Worm (Caenorhabditis elegans) whole organism, L1 larva: ENCODE results near the gene srt-30.

Experiments
- C16A3.4 ChIP-seq: fragments of 150-350 bp; optimal IDR thresholded peaks from 2 replicates; lab custom pipeline; 2014; ENCODE audit warnings: missing biosample characterization, missing genetic modification characterization
- ceh-63 ChIP-seq: fragments of 200-800 bp; sonication (Bioruptor generic); optimal IDR thresholded peaks from 2 replicates; lab custom pipeline; 2018; ENCODE audit warnings: mild to moderate bottlenecking, missing genetic modification characterization, missing compliant biosample characterization
- ceh-90 ChIP-seq: sonication (generic microtip); optimal IDR thresholded peaks from 2 replicates; lab custom pipeline; 2016; ENCODE audit warnings: missing genetic modification characterization, missing compliant biosample characterization
- efl-1 ChIP-seq, 4 experiments: fragments of 150-350 bp; optimal IDR thresholded peaks in 3 of 4; peaks in 1 of 4; 1 replicate in 1 of 4; 2 replicates in 3 of 4; lab custom pipeline; 2014; ENCODE audit warnings: missing biosample characterization in 2 of 4, missing genetic modification characterization in 2 of 4, missing genetic modification reagents in 2 of 4
- egl-13 ChIP-seq: sonication (generic microtip); optimal IDR thresholded peaks from 2 replicates; lab custom pipeline; 2016; ENCODE audit warnings: missing genotype, missing genetic modification reagents, missing genetic modification characterization, missing compliant biosample characterization
- fkh-8 ChIP-seq: sonication (generic microtip); optimal IDR thresholded peaks from 2 replicates; lab custom pipeline; 2016; ENCODE audit warnings: mild to moderate bottlenecking, missing genetic modification characterization, missing compliant biosample characterization
- hpl-2 ChIP-seq: fragments of 150-350 bp; optimal IDR thresholded peaks from 2 replicates; lab custom pipeline; 2014; ENCODE audit warnings: missing biosample characterization, missing genetic modification reagents, missing genetic modification characterization
- irx-1 ChIP-seq: sonication (generic microtip); optimal IDR thresholded peaks from 2 replicates; lab custom pipeline; 2016; ENCODE audit warnings: missing genetic modification characterization, missing compliant biosample characterization
- lir-3 ChIP-seq: sonication (generic microtip); optimal IDR thresholded peaks from 2 replicates; lab custom pipeline; 2016; ENCODE audit warnings: mild to moderate bottlenecking, missing genetic modification characterization, moderate library complexity, missing compliant biosample characterization; ENCODE audit not compliant: poor library complexity
- mab-9 ChIP-seq: fragments of 200-800 bp; sonication (Bioruptor generic); IDR thresholded peaks from 2 replicates; pipeline ENCODE4 v1.3.6; 2022; ENCODE audit warnings: missing genetic modification reagents, missing genetic modification characterization, missing compliant biosample characterization
- mdl-1 ChIP-seq, 2 experiments: fragments of 150-350 bp; optimal IDR thresholded peaks; 2 replicates each; lab custom pipeline; 2014 to 2017; ENCODE audit warnings: missing biosample characterization in 2 of 2, missing genetic modification characterization in 2 of 2, inconsistent platforms in 1 of 2
- mep-1 ChIP-seq: fragments of 150-350 bp; optimal IDR thresholded peaks from 2 replicates; lab custom pipeline; 2014; ENCODE audit warnings: missing biosample characterization, missing genetic modification characterization
- nhr-19 ChIP-seq: fragments of 200-800 bp; sonication (Bioruptor generic); conservative IDR thresholded peaks from 2 replicates; pipeline ENCODE4 v1.3.6; 2022; ENCODE audit warnings: missing genetic modification characterization, missing compliant biosample characterization
- nhr-20 ChIP-seq: sonication (generic microtip); optimal IDR thresholded peaks from 2 replicates; lab custom pipeline; 2016; ENCODE audit warnings: mild to moderate bottlenecking, missing genetic modification characterization, missing compliant biosample characterization
- nhr-71 ChIP-seq: sonication (generic microtip); optimal IDR thresholded peaks from 2 replicates; lab custom pipeline; 2016; ENCODE audit warnings: mild to moderate bottlenecking, missing genetic modification characterization, moderate library complexity, missing compliant biosample characterization
- nhr-76 ChIP-seq: sonication (generic microtip); optimal IDR thresholded peaks from 2 replicates; lab custom pipeline; 2017; ENCODE audit warnings: missing biosample characterization, missing genetic modification characterization
- nhr-85 ChIP-seq: sonication (generic microtip); peaks from one replicate; lab custom pipeline; 2016; ENCODE audit warnings: missing genetic modification characterization, inconsistent platforms, missing compliant biosample characterization
- skn-1 ChIP-seq: fragments of 150-350 bp; optimal IDR thresholded peaks from 2 replicates; lab custom pipeline; 2014; ENCODE audit warnings: missing biosample characterization, missing genetic modification characterization
- snu-23 ChIP-seq: sonication (generic microtip); optimal IDR thresholded peaks from 2 replicates; lab custom pipeline; 2016; ENCODE audit warnings: missing genetic modification characterization, missing compliant biosample characterization
- swsn-7 ChIP-seq: sonication (generic microtip); optimal IDR thresholded peaks from 2 replicates; lab custom pipeline; 2016; ENCODE audit warnings: missing genetic modification characterization, missing compliant biosample characterization
- unc-30 ChIP-seq: sonication (generic microtip); optimal IDR thresholded peaks from 2 replicates; lab custom pipeline; 2017; ENCODE audit warnings: missing biosample characterization, missing genetic modification characterization
- unc-62 ChIP-seq: fragments of 150-350 bp; optimal IDR thresholded peaks from 2 replicates; lab custom pipeline; 2014; ENCODE audit warnings: missing biosample characterization, missing genetic modification reagents, missing genetic modification characterization

The srt-30 gene

ce11 chrV:3756887-3757286, 43.4 kb downstream of the srt-30 start, which contains the start of gene gid-7 (continued):
- TF ChIP-seq mep-1 (tag; lab: Kevin White, UChicago) (peak; percentile 66), unc-62 (GFP tag; lab: Kevin White, UChicago) (no peak), lir-3 (tag; lab: Kevin White, UChicago) (no peak), fkh-8 (tag; lab: Kevin White, UChicago) (no peak), swsn-7 (tag; lab: Kevin White, UChicago) (peak; percentile 54), nhr-19 (GFP tag; lab: Robert Waterston, UW) (no peak), nhr-20 (tag; lab: Kevin White, UChicago) (peak; percentile 59), nhr-71 (no peak), efl-1 (optimal IDR thresholded peaks at IDR 0.05; lab: Kevin White, UChicago) (peak; percentile 75 to 79), efl-1 (GFP tag; optimal IDR thresholded peaks at IDR 0.05 in 1 of 2; lab: Kevin White, UChicago) (peak; percentile 67 to 96), snu-23 (GFP tag; lab: Kevin White, UChicago) (peak; percentile 67), nhr-76 (tag; lab: Kevin White, UChicago) (no peak), ceh-63 (GFP tag; lab: Kevin White, UChicago) (no peak), egl-13 (tag; lab: Kevin White, UChicago) (no peak), unc-30 (no peak), nhr-85 (tag; lab: Kevin White, UChicago) (peak; percentile 66), C16A3.4 (tag; lab: Kevin White, UChicago) (no peak), mab-9 (no peak), skn-1 (peak; percentile 17), irx-1 (tag; lab: Kevin White, UChicago) (peak; percentile 8)
- TF ChIP-seq, all 84 proteins: peak for 18

DNA sequence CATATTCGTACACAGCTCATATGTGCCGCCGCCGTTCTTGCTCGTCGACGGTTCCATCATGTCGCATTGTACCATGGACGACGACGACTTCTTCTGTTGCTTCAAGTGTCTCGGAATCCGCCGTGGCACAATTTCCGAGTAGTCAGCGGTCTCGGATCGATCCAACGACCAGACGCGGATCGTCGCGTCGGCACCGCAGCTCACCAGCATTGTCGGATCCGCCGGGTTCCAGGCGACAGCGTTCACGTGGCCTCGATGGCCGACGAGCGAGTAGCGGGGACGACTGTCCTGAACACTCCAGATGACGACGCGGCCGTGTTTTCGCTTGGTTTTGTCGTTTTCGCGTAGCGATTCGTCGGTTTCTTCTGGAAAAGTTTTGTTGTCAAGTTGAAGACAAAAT, 50.0 kb downstream of the srt-30 start:
- TF ChIP-seq ceh-90 (tag; lab: Kevin White, UChicago) (no peak), skn-1 (no peak), efl-1 (optimal IDR thresholded peaks at IDR 0.05; lab: Kevin White, UChicago) (no peak), efl-1 (GFP tag; optimal IDR thresholded peaks at IDR 0.05 in 1 of 2; lab: Kevin White, UChicago) (peak in 1 of 2 experiments; percentile 67), hpl-2 (no peak), mdl-1 (tag; optimal IDR thresholded peaks at IDR 0.05; lab: Kevin White, UChicago) (no peak)
